Worm (Caenorhabditis elegans) whole organism, young adult: Measurements from ENCODE around the gene T04A11.1.

ENCODE experiments used
- D2030.7 ChIP-seq: fragments of 200-800 bp; sonication (Bioruptor generic); IDR thresholded peaks from 2 replicates; pipeline ENCODE4 v1.3.6; 2022; ENCODE audit warnings: missing genetic modification reagents, missing genetic modification characterization, missing compliant biosample characterization
- F10E7.11 ChIP-seq: sonication (generic microtip); optimal IDR thresholded peaks from 2 replicates; lab custom pipeline; 2017; ENCODE audit warnings: mild to moderate bottlenecking, missing genetic modification characterization, moderate library complexity, missing compliant biosample characterization
- F49E8.2 ChIP-seq: sonication (generic microtip); optimal IDR thresholded peaks from 3 replicates; lab custom pipeline; 2017; ENCODE audit warnings: missing genetic modification characterization, mild to moderate bottlenecking, missing compliant biosample characterization, antibody characterized with exemption, moderate library complexity; ENCODE audit not compliant: insufficient read depth
- F52B5.7 ChIP-seq: sonication (generic microtip); optimal IDR thresholded peaks from 2 replicates; lab custom pipeline; 2016; ENCODE audit warnings: mild to moderate bottlenecking, missing genetic modification characterization, missing compliant biosample characterization
- Y95B8A.8 ChIP-seq: fragments of 200-800 bp; sonication (Bioruptor generic); IDR thresholded peaks from 2 replicates; pipeline ENCODE4 v1.3.6; 2022; ENCODE audit warnings: missing genetic modification reagents, missing genetic modification characterization, missing compliant biosample characterization
- ama-1 ChIP-seq, 3 experiments: fragments of 150-350 bp in 1 of 3; sonication (generic microtip) in 2 of 3; optimal IDR thresholded peaks; 2 replicates each; lab custom pipeline; 2014 to 2018; ENCODE audit warnings: missing biosample characterization in 2 of 3, missing genetic modification characterization in 2 of 3, missing genetic modification reagents in 2 of 3
- aptf-2 ChIP-seq: fragments of 200-800 bp; sonication (Bioruptor generic); conservative IDR thresholded peaks from 2 replicates; pipeline ENCODE4 v1.3.6; 2022; ENCODE audit warnings: missing genetic modification reagents, missing genetic modification characterization, missing compliant biosample characterization
- aptf-3 ChIP-seq: fragments of 200-800 bp; sonication (Bioruptor generic); IDR thresholded peaks from 2 replicates; pipeline ENCODE4 v1.3.6; 2022; ENCODE audit warnings: missing genetic modification characterization, missing compliant biosample characterization
- attf-6 ChIP-seq: fragments of 200-800 bp; sonication (Bioruptor generic); IDR thresholded peaks from 2 replicates; pipeline ENCODE4 v1.3.6; 2022; ENCODE audit warnings: missing genetic modification reagents, missing genetic modification characterization, missing compliant biosample characterization
- ceh-40 ChIP-seq: fragments of 200-800 bp; sonication (Bioruptor generic); IDR thresholded peaks from 2 replicates; pipeline ENCODE4 v1.3.6; 2022; ENCODE audit warnings: missing genetic modification characterization, missing compliant biosample characterization
- ceh-79 ChIP-seq: sonication (generic microtip); optimal IDR thresholded peaks from 2 replicates; lab custom pipeline; 2017; ENCODE audit warnings: mild to moderate bottlenecking, missing genetic modification characterization, missing compliant biosample characterization
- chd-7 ChIP-seq: sonication (generic microtip); optimal IDR thresholded peaks from 2 replicates; lab custom pipeline; 2016; ENCODE audit warnings: mild to moderate bottlenecking, missing genetic modification characterization, moderate library complexity, missing compliant biosample characterization
- die-1 ChIP-seq: sonication (generic microtip); optimal IDR thresholded peaks from 2 replicates; lab custom pipeline; 2016; ENCODE audit warnings: missing genotype, mild to moderate bottlenecking, missing genetic modification characterization, missing compliant biosample characterization
- dox-1 ChIP-seq: fragments of 200-800 bp; sonication (Bioruptor generic); IDR thresholded peaks from 2 replicates; pipeline ENCODE4 v1.3.6; 2022; ENCODE audit warnings: missing genetic modification reagents, missing genetic modification characterization, missing compliant biosample characterization
- egrh-3 ChIP-seq: fragments of 200-800 bp; sonication (Bioruptor generic); IDR thresholded peaks from 2 replicates; pipeline ENCODE4 v1.3.6; 2022; ENCODE audit warnings: missing genetic modification reagents, missing genetic modification characterization, missing compliant biosample characterization
- ets-4 ChIP-seq: fragments of 200-800 bp; sonication (Bioruptor generic); optimal IDR thresholded peaks from 2 replicates; lab custom pipeline; 2018; ENCODE audit warnings: mild to moderate bottlenecking, missing genetic modification characterization, missing compliant biosample characterization
- hlh-26 ChIP-seq: fragments of 200-800 bp; sonication (Bioruptor generic); conservative IDR thresholded peaks from 2 replicates; pipeline ENCODE4 v1.3.6; 2022; ENCODE audit warnings: missing genetic modification reagents, missing genetic modification characterization, missing compliant biosample characterization
- let-607 ChIP-seq, 2 experiments: fragments of 200-800 bp in 1 of 2; sonication (Bioruptor generic) in 1 of 2; sonication (generic microtip) in 1 of 2; optimal IDR thresholded peaks; 2 replicates each; lab custom pipeline; 2016 to 2018; ENCODE audit warnings: mild to moderate bottlenecking in 2 of 2, missing compliant biosample characterization in 2 of 2, missing genetic modification characterization in 2 of 2, moderate library complexity in 2 of 2, missing genotype in 1 of 2
- lin-26 ChIP-seq: fragments of 200-800 bp; sonication (Bioruptor generic); IDR thresholded peaks from 2 replicates; pipeline ENCODE4 v1.3.6; 2022; ENCODE audit warnings: missing genetic modification reagents, missing genetic modification characterization, missing compliant biosample characterization
- lir-1 ChIP-seq: fragments of 200-800 bp; sonication (Bioruptor generic); conservative IDR thresholded peaks from 2 replicates; pipeline ENCODE4 v1.3.6; 2022; ENCODE audit warnings: missing genetic modification reagents, missing genetic modification characterization, missing compliant biosample characterization
- lsl-1 ChIP-seq: fragments of 200-800 bp; sonication (Bioruptor generic); optimal IDR thresholded peaks from 2 replicates; lab custom pipeline; 2018; ENCODE audit warnings: mild to moderate bottlenecking, missing genetic modification characterization, moderate library complexity, missing compliant biosample characterization
- madf-6 ChIP-seq: fragments of 200-800 bp; sonication (Bioruptor generic); IDR thresholded peaks from 2 replicates; pipeline ENCODE4 v1.3.6; 2022; ENCODE audit warnings: missing genetic modification reagents, missing genetic modification characterization, missing compliant biosample characterization
- mes-4 ChIP-seq: sonication (generic microtip); optimal IDR thresholded peaks from 2 replicates; lab custom pipeline; 2016; ENCODE audit warnings: missing genotype, missing genetic modification characterization, missing compliant biosample characterization
- nfya-1 ChIP-seq: sonication (generic microtip); optimal IDR thresholded peaks from 2 replicates; lab custom pipeline; 2017; ENCODE audit warnings: antibody characterized with exemption, missing compliant biosample characterization, missing genetic modification characterization, borderline replicate concordance; ENCODE audit not compliant: insufficient read depth
- nfyb-1 ChIP-seq: fragments of 200-800 bp; sonication (Bioruptor generic); IDR thresholded peaks from 2 replicates; pipeline ENCODE4 v1.3.6; 2022; ENCODE audit warnings: missing genetic modification reagents, missing genetic modification characterization, missing compliant biosample characterization
- nhr-120 ChIP-seq: fragments of 200-800 bp; sonication (Bioruptor generic); IDR thresholded peaks from 2 replicates; pipeline ENCODE4 v1.3.6; 2022; ENCODE audit warnings: missing genetic modification characterization, missing compliant biosample characterization
- nhr-179 ChIP-seq: sonication (generic microtip); optimal IDR thresholded peaks from 2 replicates; lab custom pipeline; 2016; ENCODE audit warnings: mild to moderate bottlenecking, missing genetic modification characterization, missing compliant biosample characterization
- rcor-1 ChIP-seq: fragments of 200-800 bp; sonication (Bioruptor generic); IDR thresholded peaks from 2 replicates; pipeline ENCODE4 v1.3.6; 2022; ENCODE audit warnings: missing genetic modification reagents, missing genetic modification characterization, missing compliant biosample characterization
- repo-1 ChIP-seq: sonication (generic microtip); optimal IDR thresholded peaks from 2 replicates; lab custom pipeline; 2017; ENCODE audit warnings: mild to moderate bottlenecking, missing genetic modification characterization, missing compliant biosample characterization
- rpc-1 ChIP-seq, 2 experiments: fragments of 150-350 bp in 1 of 2; sonication (generic microtip) in 1 of 2; optimal IDR thresholded peaks; 2 replicates each; lab custom pipeline; 2014 to 2018; ENCODE audit warnings: missing biosample characterization in 1 of 2, missing genetic modification characterization in 1 of 2, missing genetic modification reagents in 1 of 2, missing genotype in 1 of 2
- sdz-38 ChIP-seq: sonication (generic microtip); optimal IDR thresholded peaks from 2 replicates; lab custom pipeline; 2016; ENCODE audit warnings: missing genotype, missing genetic modification characterization, missing compliant biosample characterization
- tbp1 ChIP-seq: fragments of 200-800 bp; sonication (Bioruptor generic); optimal IDR thresholded peaks from 2 replicates; lab custom pipeline; 2018; ENCODE audit warnings: mild to moderate bottlenecking, missing genetic modification characterization, missing compliant biosample characterization
- tbx-9 ChIP-seq: sonication (generic microtip); optimal IDR thresholded peaks from 2 replicates; lab custom pipeline; 2016; ENCODE audit warnings: borderline replicate concordance, missing genetic modification characterization, inconsistent platforms, missing compliant biosample characterization
- xnd-1 ChIP-seq: sonication (generic microtip); optimal IDR thresholded peaks from 2 replicates; lab custom pipeline; 2016; ENCODE audit warnings: missing genotype, missing genetic modification reagents, missing genetic modification characterization, missing compliant biosample characterization
- ztf-28 ChIP-seq: fragments of 200-800 bp; sonication (Bioruptor generic); IDR thresholded peaks from 2 replicates; pipeline ENCODE4 v1.3.6; 2022; ENCODE audit warnings: missing genetic modification reagents, missing genetic modification characterization, missing compliant biosample characterization
- ztf-3 ChIP-seq: fragments of 200-800 bp; sonication (Bioruptor generic); optimal IDR thresholded peaks from 2 replicates; lab custom pipeline; 2018; ENCODE audit warnings: mild to moderate bottlenecking, missing genetic modification characterization, missing compliant biosample characterization
- ztf-6 ChIP-seq: fragments of 200-800 bp; sonication (Bioruptor generic); IDR thresholded peaks from 2 replicates; pipeline ENCODE4 v1.3.6; 2022; ENCODE audit warnings: missing genetic modification reagents, missing genetic modification characterization, missing compliant biosample characterization

T04A11.1 gene

ce11 chrIV:12443936-12444335, 32.9 kb downstream of the T04A11.1 start, which contains the start of gene C25G4.2:
Gene C25G4.2 (minus strand): TSS chrIV:12444035.
- TF ChIP-seq rpc-1 (optimal IDR thresholded peaks at IDR 0.05; lab: Kevin White, UChicago) = no peak
- no peak for TF ChIP-seq rpc-1 (tag; optimal IDR thresholded peaks at IDR 0.05; lab: Kevin White, UChicago)
- TF ChIP-seq nfya-1 (tag; lab: Kevin White, UChicago) = no peak
- no peak for TF ChIP-seq ztf-6 (GFP tag; lab: Robert Waterston, UW)
- no peak for TF ChIP-seq rcor-1 (GFP tag; lab: Robert Waterston, UW)
- no peak for TF ChIP-seq chd-7 (tag; lab: Kevin White, UChicago)
- no peak for TF ChIP-seq die-1 (tag; lab: Kevin White, UChicago)
- no peak for TF ChIP-seq hlh-26
- no peak for TF ChIP-seq tbx-9
- no peak for TF ChIP-seq nfyb-1 (GFP tag; lab: Robert Waterston, UW)
- no peak for TF ChIP-seq lin-26 (GFP tag; lab: Robert Waterston, UW)
- TF ChIP-seq ztf-3 (GFP tag; lab: Kevin White, UChicago) = no peak
- no peak for TF ChIP-seq ceh-40 (GFP tag; lab: Robert Waterston, UW)
- no peak for TF ChIP-seq lir-1
- TF ChIP-seq ama-1 (optimal IDR thresholded peaks at IDR 0.05; lab: Kevin White, UChicago) = no peak
- no peak for TF ChIP-seq ama-1 (GFP tag; optimal IDR thresholded peaks at IDR 0.05; lab: Kevin White, UChicago)
- no peak for TF ChIP-seq Y95B8A.8
- TF ChIP-seq xnd-1 (tag; lab: Kevin White, UChicago) = no peak

- TF ChIP-seq ets-4 (GFP tag; lab: Kevin White, UChicago) (no peak), aptf-3 (GFP tag; lab: Robert Waterston, UW) (no peak), egrh-3 (no peak), ztf-28 (GFP tag; lab: Robert Waterston, UW) (no peak), lsl-1 (no peak), mes-4 (no peak), chd-7 (tag; lab: Kevin White, UChicago) (no peak), tbp1 (GFP tag; lab: Kevin White, UChicago) (no peak), repo-1 (no peak), D2030.7 (no peak), madf-6 (GFP tag; lab: Robert Waterston, UW) (no peak), lir-1 (no peak), sdz-38 (tag; lab: Kevin White, UChicago) (no peak), let-607 (tag; optimal IDR thresholded peaks at IDR 0.05; lab: Kevin White, UChicago) (no peak)
Observed at ce11 chrIV:12441715-12442114, 35.1 kb downstream of the T04A11.1 start, which contains the start of gene C25G4.17. Gene C25G4.17 (plus strand): TSS chrIV:12442015.

ce11 chrIV:12438359-12438758, 38.5 kb downstream of the T04A11.1 start, which contains the start of gene clec-185:
Gene clec-185 (plus strand): TSS chrIV:12438659.
- TF ChIP-seq ets-4 (GFP tag; lab: Kevin White, UChicago) (no peak), sdz-38 (tag; lab: Kevin White, UChicago) (no peak), die-1 (tag; lab: Kevin White, UChicago) (no peak), tbp1 (GFP tag; lab: Kevin White, UChicago) (no peak), repo-1 (no peak), aptf-3 (GFP tag; lab: Robert Waterston, UW) (no peak), F52B5.7 (tag; lab: Kevin White, UChicago) (no peak), F49E8.2 (tag; lab: Kevin White, UChicago) (no peak), ceh-40 (GFP tag; lab: Robert Waterston, UW) (no peak), nhr-120 (GFP tag; lab: Robert Waterston, UW) (no peak), nhr-179 (tag; lab: Kevin White, UChicago) (no peak), aptf-2 (GFP tag; lab: Robert Waterston, UW) (no peak), dox-1 (GFP tag; lab: Robert Waterston, UW) (no peak), ceh-79 (tag; lab: Kevin White, UChicago) (no peak), F10E7.11 (no peak), attf-6 (GFP tag; lab: Robert Waterston, UW) (no peak)
